Worm (Caenorhabditis elegans) whole organism, young adult: Measurements from ENCODE around the gene snx-13.
A peak's percentile ranks its signal among the peaks of the same experiment; 100 is the strongest.

Experiments
- B0035.1 ChIP-seq: sonication (generic microtip); optimal IDR thresholded peaks from 2 replicates; lab custom pipeline; 2016; ENCODE audit warnings: missing genetic modification characterization, mild to moderate bottlenecking, missing compliant biosample characterization, missing genotype, missing genetic modification reagents
- D2030.7 ChIP-seq: fragments of 200-800 bp; sonication (Bioruptor generic); IDR thresholded peaks from 2 replicates; pipeline ENCODE4 v1.3.6; 2022; ENCODE audit warnings: missing genetic modification reagents, missing genetic modification characterization, missing compliant biosample characterization
- F10E7.11 ChIP-seq: sonication (generic microtip); optimal IDR thresholded peaks from 2 replicates; lab custom pipeline; 2017; ENCODE audit warnings: mild to moderate bottlenecking, missing genetic modification characterization, moderate library complexity, missing compliant biosample characterization
- F23B12.7 ChIP-seq: sonication (generic microtip); optimal IDR thresholded peaks from 2 replicates; lab custom pipeline; 2017; ENCODE audit warnings: missing genetic modification characterization, mild to moderate bottlenecking, missing compliant biosample characterization, antibody characterized with exemption, moderate library complexity; ENCODE audit not compliant: insufficient read depth
- F33H1.4 ChIP-seq: fragments of 200-800 bp; sonication (Bioruptor generic); IDR thresholded peaks from 2 replicates; pipeline ENCODE4 v1.3.6; 2022; ENCODE audit warnings: missing genetic modification reagents, missing genetic modification characterization, missing compliant biosample characterization
- F37B4.10 ChIP-seq: fragments of 200-800 bp; sonication (Bioruptor generic); IDR thresholded peaks from 2 replicates; pipeline ENCODE4 v1.3.6; 2022; ENCODE audit warnings: missing genetic modification characterization, missing compliant biosample characterization
- F49E8.2 ChIP-seq: sonication (generic microtip); optimal IDR thresholded peaks from 3 replicates; lab custom pipeline; 2017; ENCODE audit warnings: missing genetic modification characterization, mild to moderate bottlenecking, missing compliant biosample characterization, antibody characterized with exemption, moderate library complexity; ENCODE audit not compliant: insufficient read depth
- F55B11.4 ChIP-seq: sonication (generic microtip); optimal IDR thresholded peaks from 2 replicates; lab custom pipeline; 2016; ENCODE audit warnings: missing compliant biosample characterization, missing genetic modification characterization, borderline replicate concordance; ENCODE audit not compliant: insufficient read depth
- F57C9.4 ChIP-seq: sonication (generic microtip); optimal IDR thresholded peaks from 2 replicates; lab custom pipeline; 2017; ENCODE audit warnings: mild to moderate bottlenecking, missing genetic modification characterization, missing compliant biosample characterization
- Y53G8AR.9 ChIP-seq: fragments of 200-800 bp; sonication (Bioruptor generic); conservative IDR thresholded peaks from 2 replicates; pipeline ENCODE4 v1.3.6; 2022; ENCODE audit warnings: missing genetic modification reagents, missing genetic modification characterization, missing compliant biosample characterization
- Y67H2A.10 ChIP-seq: fragments of 200-800 bp; sonication (Bioruptor generic); conservative IDR thresholded peaks from 2 replicates; pipeline ENCODE4 v1.3.6; 2022; ENCODE audit warnings: missing genetic modification reagents, missing genetic modification characterization, missing compliant biosample characterization
- Y95B8A.8 ChIP-seq: fragments of 200-800 bp; sonication (Bioruptor generic); IDR thresholded peaks from 2 replicates; pipeline ENCODE4 v1.3.6; 2022; ENCODE audit warnings: missing genetic modification reagents, missing genetic modification characterization, missing compliant biosample characterization
- aptf-2 ChIP-seq: fragments of 200-800 bp; sonication (Bioruptor generic); conservative IDR thresholded peaks from 2 replicates; pipeline ENCODE4 v1.3.6; 2022; ENCODE audit warnings: missing genetic modification reagents, missing genetic modification characterization, missing compliant biosample characterization
- atf-7 ChIP-seq: sonication (generic microtip); optimal IDR thresholded peaks from 2 replicates; lab custom pipeline; 2017; ENCODE audit warnings: mild to moderate bottlenecking, missing genetic modification characterization, missing compliant biosample characterization
- cebp-1 ChIP-seq, 2 experiments: fragments of 200-800 bp in 1 of 2; sonication (Bioruptor generic) in 1 of 2; sonication (generic microtip) in 1 of 2; IDR thresholded peaks in 1 of 2; optimal IDR thresholded peaks in 1 of 2; 2 replicates each; pipeline versions ENCODE4 v1.3.6 to Lab custom; 2017 to 2022; ENCODE audit warnings: missing compliant biosample characterization in 2 of 2, missing genetic modification characterization in 2 of 2, mild to moderate bottlenecking in 1 of 2, missing genetic modification reagents in 1 of 2, moderate library complexity in 1 of 2
- ceh-100 ChIP-seq: fragments of 200-800 bp; sonication (Bioruptor generic); IDR thresholded peaks from 2 replicates; pipeline ENCODE4 v1.3.6; 2022; ENCODE audit warnings: missing genetic modification reagents, missing genetic modification characterization, missing compliant biosample characterization
- ceh-79 ChIP-seq: sonication (generic microtip); optimal IDR thresholded peaks from 2 replicates; lab custom pipeline; 2017; ENCODE audit warnings: mild to moderate bottlenecking, missing genetic modification characterization, missing compliant biosample characterization
- ceh-91 ChIP-seq: fragments of 200-800 bp; sonication (Bioruptor generic); IDR thresholded peaks from 2 replicates; pipeline ENCODE4 v1.3.6; 2022; ENCODE audit warnings: missing genetic modification reagents, missing genetic modification characterization, missing compliant biosample characterization
- efl-1 ChIP-seq: fragments of 150-350 bp; optimal IDR thresholded peaks from 2 replicates; lab custom pipeline; 2014; ENCODE audit warnings: missing biosample characterization, missing genetic modification reagents, missing genetic modification characterization
- egrh-3 ChIP-seq: fragments of 200-800 bp; sonication (Bioruptor generic); IDR thresholded peaks from 2 replicates; pipeline ENCODE4 v1.3.6; 2022; ENCODE audit warnings: missing genetic modification reagents, missing genetic modification characterization, missing compliant biosample characterization
- him-1 ChIP-seq: sonication (generic microtip); optimal IDR thresholded peaks from 2 replicates; lab custom pipeline; 2016; ENCODE audit warnings: missing genotype, missing genetic modification reagents, missing genetic modification characterization, missing compliant biosample characterization
- hmg-1.2 ChIP-seq: fragments of 200-800 bp; sonication (Bioruptor generic); IDR thresholded peaks from 2 replicates; pipeline ENCODE4 v1.3.6; 2022; ENCODE audit warnings: missing genetic modification reagents, missing genetic modification characterization, missing compliant biosample characterization
- hsf-1 ChIP-seq: fragments of 200-800 bp; sonication (Bioruptor generic); IDR thresholded peaks from 2 replicates; pipeline ENCODE4 v1.3.6; 2022; ENCODE audit warnings: missing genetic modification reagents, missing genetic modification characterization, missing compliant biosample characterization
- lsy-27 ChIP-seq: sonication (generic microtip); optimal IDR thresholded peaks from 2 replicates; lab custom pipeline; 2017; ENCODE audit warnings: missing genetic modification characterization, mild to moderate bottlenecking, missing compliant biosample characterization, antibody characterized with exemption, missing genotype, borderline replicate concordance; ENCODE audit not compliant: insufficient read depth
- mes-4 ChIP-seq: sonication (generic microtip); optimal IDR thresholded peaks from 2 replicates; lab custom pipeline; 2016; ENCODE audit warnings: missing genotype, missing genetic modification characterization, missing compliant biosample characterization
- nfyb-1 ChIP-seq: fragments of 200-800 bp; sonication (Bioruptor generic); IDR thresholded peaks from 2 replicates; pipeline ENCODE4 v1.3.6; 2022; ENCODE audit warnings: missing genetic modification reagents, missing genetic modification characterization, missing compliant biosample characterization
- nhr-120 ChIP-seq: fragments of 200-800 bp; sonication (Bioruptor generic); IDR thresholded peaks from 2 replicates; pipeline ENCODE4 v1.3.6; 2022; ENCODE audit warnings: missing genetic modification characterization, missing compliant biosample characterization
- pha-4 ChIP-seq: fragments of 150-350 bp; sonication (generic microtip); optimal IDR thresholded peaks from 2 replicates; lab custom pipeline; 2014; ENCODE audit warnings: missing biosample characterization, missing genetic modification reagents, missing genetic modification characterization
- rcor-1 ChIP-seq: fragments of 200-800 bp; sonication (Bioruptor generic); IDR thresholded peaks from 2 replicates; pipeline ENCODE4 v1.3.6; 2022; ENCODE audit warnings: missing genetic modification reagents, missing genetic modification characterization, missing compliant biosample characterization
- rec-8 ChIP-seq, 2 experiments: sonication (generic microtip); optimal IDR thresholded peaks; 2 replicates each; lab custom pipeline; 2016; ENCODE audit warnings: mild to moderate bottlenecking in 2 of 2, missing genetic modification characterization in 2 of 2, missing genetic modification reagents in 2 of 2, missing genotype in 2 of 2, missing biosample characterization in 1 of 2, missing compliant biosample characterization in 1 of 2, moderate library complexity in 1 of 2
- rpc-1 ChIP-seq, 2 experiments: fragments of 150-350 bp in 1 of 2; sonication (generic microtip) in 1 of 2; optimal IDR thresholded peaks; 2 replicates each; lab custom pipeline; 2014 to 2018; ENCODE audit warnings: missing biosample characterization in 1 of 2, missing genetic modification characterization in 1 of 2, missing genetic modification reagents in 1 of 2, missing genotype in 1 of 2
- sdz-38 ChIP-seq: sonication (generic microtip); optimal IDR thresholded peaks from 2 replicates; lab custom pipeline; 2016; ENCODE audit warnings: missing genotype, missing genetic modification characterization, missing compliant biosample characterization
- snpc-3.4 ChIP-seq: sonication (generic microtip); optimal IDR thresholded peaks from 2 replicates; lab custom pipeline; 2017; ENCODE audit warnings: missing genetic modification characterization, mild to moderate bottlenecking, missing compliant biosample characterization, antibody characterized with exemption, moderate library complexity, missing genotype, missing genetic modification reagents
- snpc-4 ChIP-seq, 5 experiments: fragments of 150-350 bp in 1 of 5; sonication (generic microtip) in 4 of 5; optimal IDR thresholded peaks; 2 replicates each; lab custom pipeline; 2014 to 2018; ENCODE audit warnings: missing genetic modification characterization in 5 of 5, missing biosample characterization in 3 of 5, antibody characterized with exemption in 2 of 5, mild to moderate bottlenecking in 2 of 5, missing compliant biosample characterization in 2 of 5, missing genotype in 2 of 5, moderate library complexity in 2 of 5, missing genetic modification reagents in 1 of 5
- tlf-1 ChIP-seq: fragments of 200-800 bp; sonication (Bioruptor generic); optimal IDR thresholded peaks from 2 replicates; lab custom pipeline; 2018; ENCODE audit warnings: mild to moderate bottlenecking, missing genetic modification characterization, missing compliant biosample characterization
- unc-62 ChIP-seq: fragments of 150-350 bp; optimal IDR thresholded peaks from 2 replicates; lab custom pipeline; 2014; ENCODE audit warnings: missing biosample characterization, missing genetic modification reagents, missing genetic modification characterization
- ztf-18 ChIP-seq: sonication (generic microtip); optimal IDR thresholded peaks from 2 replicates; lab custom pipeline; 2016; ENCODE audit warnings: missing genotype, mild to moderate bottlenecking, missing genetic modification characterization, missing compliant biosample characterization
- ztf-25 ChIP-seq: fragments of 200-800 bp; sonication (Bioruptor generic); IDR thresholded peaks from 2 replicates; pipeline ENCODE4 v1.3.6; 2022; ENCODE audit warnings: missing genetic modification reagents, missing genetic modification characterization, missing compliant biosample characterization
- ztf-28 ChIP-seq: fragments of 200-800 bp; sonication (Bioruptor generic); IDR thresholded peaks from 2 replicates; pipeline ENCODE4 v1.3.6; 2022; ENCODE audit warnings: missing genetic modification reagents, missing genetic modification characterization, missing compliant biosample characterization

The snx-13 gene

DNA sequence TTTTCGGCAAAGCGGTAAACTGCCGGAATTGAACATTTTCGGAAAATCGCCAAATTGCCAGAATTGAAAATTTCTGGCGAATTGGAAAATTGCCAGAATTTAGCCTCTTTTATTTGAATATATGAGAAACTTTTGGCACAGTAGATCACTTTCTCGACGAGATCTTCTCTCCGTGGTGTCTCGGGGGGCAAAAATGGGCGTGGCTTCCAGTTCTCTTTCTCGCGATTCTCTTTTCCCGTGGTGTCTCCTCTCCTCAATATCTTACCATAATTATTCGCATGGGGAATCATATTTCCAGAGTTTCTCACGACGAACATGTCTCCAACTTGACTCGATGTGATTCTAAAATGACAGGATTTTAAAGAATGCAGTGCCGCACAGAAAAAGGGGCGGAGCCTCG, 11.9 kb upstream of the snx-13 start:
- TF ChIP-seq F49E8.2 (tag; lab: Kevin White, UChicago): no peak
- TF ChIP-seq snpc-4 (GFP tag; optimal IDR thresholded peaks at IDR 0.05; lab: Kevin White, UChicago): no peak
- peak in 1 of 4 experiments; percentile 4 for TF ChIP-seq snpc-4 (tag; optimal IDR thresholded peaks at IDR 0.05; lab: Kevin White, UChicago)

DNA sequence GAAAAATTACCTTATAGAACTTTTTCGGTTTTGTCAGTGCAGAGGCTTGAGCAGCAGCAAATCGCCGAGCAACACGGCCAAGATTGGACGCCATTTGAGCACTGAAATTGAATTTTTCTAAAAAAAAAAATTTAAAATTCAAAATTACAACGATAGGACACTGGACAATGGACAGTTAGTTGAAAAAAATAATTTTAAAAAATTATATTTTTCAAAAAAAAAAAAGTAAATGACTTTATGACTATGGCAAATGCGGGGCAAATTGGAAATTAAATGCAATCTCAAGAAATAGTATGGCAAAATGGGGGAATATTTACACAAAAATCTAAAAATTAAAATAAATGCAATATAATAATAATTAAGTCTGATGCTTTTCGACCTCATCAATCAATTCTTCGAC, 8.9 kb upstream of the snx-13 start, which contains the start of gene Y116A8C.27:
Y116A8C.27 (minus strand) TSS at position 101 of the 400 bp plus-strand sequence.
- TF ChIP-seq ztf-18 (tag; lab: Kevin White, UChicago) (no peak), ztf-25 (GFP tag; lab: Robert Waterston, UW) (no peak), snpc-4 (GFP tag; optimal IDR thresholded peaks at IDR 0.05; lab: Kevin White, UChicago) (peak; percentile 4), snpc-4 (tag; optimal IDR thresholded peaks at IDR 0.05; lab: Kevin White, UChicago) (no peak)
- TF ChIP-seq, all 124 proteins: peak for 1

DNA sequence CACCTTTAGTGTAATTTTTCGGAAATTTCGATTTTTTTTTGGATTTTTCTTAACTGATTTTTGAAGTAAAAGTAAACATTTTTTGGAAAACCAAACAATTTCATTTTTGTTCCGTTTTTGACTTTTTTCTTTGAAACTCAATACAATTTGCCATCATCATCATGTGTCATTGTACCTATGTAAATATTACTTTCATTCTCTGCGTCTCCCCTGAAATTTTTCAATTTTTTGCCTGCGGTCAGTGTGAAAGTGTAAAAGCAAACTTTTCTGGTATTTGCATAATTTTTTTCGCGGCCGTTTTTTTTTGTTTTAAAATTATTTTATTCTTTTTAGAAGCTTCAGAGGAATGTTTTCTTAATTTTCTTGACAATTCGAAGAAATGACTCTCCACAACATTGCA, 6.5 kb upstream of the snx-13 start, which contains the start of gene Y116A8C.29:
Y116A8C.29 (plus strand) TSS at position 328 of the 400 bp plus-strand sequence.
- TF ChIP-seq F23B12.7 (tag; lab: Kevin White, UChicago) (no peak), hmg-1.2 (GFP tag; lab: Robert Waterston, UW) (peak; percentile 7; the same call in 1 of the 2 replicates), egrh-3 (GFP tag; lab: Robert Waterston, UW) (no peak), atf-7 (tag; lab: Kevin White, UChicago) (no peak), efl-1 (GFP tag; lab: Kevin White, UChicago) (no peak), snpc-3.4 (tag; lab: Kevin White, UChicago) (no peak), rec-8 (tag; optimal IDR thresholded peaks at IDR 0.05; lab: Kevin White, UChicago) (no peak), pha-4 (tag; lab: Kevin White, UChicago) (peak; percentile 36)

DNA sequence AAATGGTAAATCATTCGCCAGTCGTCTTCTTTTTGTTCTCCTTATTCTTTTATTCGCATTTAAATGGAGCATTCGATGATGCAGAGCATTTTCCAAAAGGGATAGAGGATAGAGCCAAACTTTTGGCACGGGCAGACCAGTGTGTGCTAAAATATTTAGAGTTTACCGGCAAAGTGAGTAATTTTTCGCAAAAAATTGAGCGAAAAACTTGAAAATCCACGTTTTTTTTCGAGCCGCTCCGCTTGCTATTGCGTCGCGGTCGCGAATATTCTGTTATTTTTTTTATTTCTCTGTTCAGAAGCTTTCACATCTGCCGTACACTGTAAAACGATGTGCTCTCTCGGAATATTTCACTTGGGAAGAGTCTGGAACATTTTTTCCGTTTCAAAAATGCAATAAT, 1.6 kb upstream of the snx-13 start, which contains the start of gene Y116A8C.43:
Y116A8C.43 (plus strand) TSS at position 3 of the 400 bp plus-strand sequence.
- peak; percentile 38; the same call in 1 of the 2 replicates for TF ChIP-seq rcor-1 (GFP tag; lab: Robert Waterston, UW)
- no peak for TF ChIP-seq egrh-3 (GFP tag; lab: Robert Waterston, UW)
- no peak for TF ChIP-seq ceh-91 (GFP tag; lab: Robert Waterston, UW)
- 0 out of 2 replicates have a peak, but pooled peaks have one; percentile 29 for TF ChIP-seq nfyb-1
- TF ChIP-seq Y53G8AR.9 (GFP tag; lab: Robert Waterston, UW): peak; percentile 76
- TF ChIP-seq tlf-1 (GFP tag; lab: Kevin White, UChicago): peak; percentile 43
- no peak for TF ChIP-seq ceh-79
- no peak for TF ChIP-seq F37B4.10 (GFP tag; lab: Robert Waterston, UW)
- no peak for TF ChIP-seq B0035.1
- no peak for TF ChIP-seq cebp-1 (GFP tag; IDR thresholded peaks at IDR 0.05; lab: Robert Waterston, UW)
- TF ChIP-seq cebp-1 (tag; optimal IDR thresholded peaks at IDR 0.05; lab: Kevin White, UChicago): peak; percentile 12
- TF ChIP-seq aptf-2: no peak
- no peak for TF ChIP-seq rpc-1 (optimal IDR thresholded peaks at IDR 0.05; lab: Kevin White, UChicago)
- no peak for TF ChIP-seq rpc-1 (tag; optimal IDR thresholded peaks at IDR 0.05; lab: Kevin White, UChicago)
- TF ChIP-seq lsy-27 (tag; lab: Kevin White, UChicago): no peak
- peak; percentile 5 for TF ChIP-seq F10E7.11 (tag; lab: Kevin White, UChicago)
- no peak for TF ChIP-seq hsf-1 (GFP tag; lab: Robert Waterston, UW)
- TF ChIP-seq Y67H2A.10 (GFP tag; lab: Robert Waterston, UW): no peak
- TF ChIP-seq Y95B8A.8 (GFP tag; lab: Robert Waterston, UW): 0 out of 2 replicates have a peak, but pooled peaks have one; percentile 15
- TF ChIP-seq mes-4: peak; percentile 31
- TF ChIP-seq F57C9.4 (tag; lab: Kevin White, UChicago): peak; percentile 38
- no peak for TF ChIP-seq F55B11.4
- TF ChIP-seq hmg-1.2 (GFP tag; lab: Robert Waterston, UW): peak; percentile 23; the same call in 1 of the 2 replicates
- TF ChIP-seq nhr-120: no peak
- TF ChIP-seq unc-62: no peak
- no peak for TF ChIP-seq sdz-38 (tag; lab: Kevin White, UChicago)
- TF ChIP-seq D2030.7 (GFP tag; lab: Robert Waterston, UW): 0 out of 2 replicates have a peak, but pooled peaks have one; percentile 39
- TF ChIP-seq ztf-28 (GFP tag; lab: Robert Waterston, UW): 0 out of 2 replicates have a peak, but pooled peaks have one; percentile 68
- peak; percentile 26 for TF ChIP-seq ceh-100 (GFP tag; lab: Robert Waterston, UW)
- TF ChIP-seq him-1 (tag; lab: Kevin White, UChicago): peak; percentile 37
- no peak for TF ChIP-seq F33H1.4 (GFP tag; lab: Robert Waterston, UW)
- no peak for TF ChIP-seq F23B12.7 (tag; lab: Kevin White, UChicago)
